Worm (Caenorhabditis elegans) whole organism, L4 larva: Measurements from ENCODE around the gene cmtr-1.

Experiments
- F44E2.7 ChIP-seq: fragments of 200-800 bp; sonication (Bioruptor generic); IDR thresholded peaks from 2 replicates; pipeline ENCODE4 v2.1.2; 2022; ENCODE audit warnings: missing genetic modification characterization, missing compliant biosample characterization
- dpl-1 ChIP-seq: fragments of 150-350 bp; optimal IDR thresholded peaks from 2 replicates; lab custom pipeline; 2014; ENCODE audit warnings: missing biosample characterization, missing genetic modification reagents, missing genetic modification characterization
- fkh-10 ChIP-seq: fragments of 150-350 bp; optimal IDR thresholded peaks from 2 replicates; lab custom pipeline; 2014; ENCODE audit warnings: missing biosample characterization, missing genetic modification reagents, missing genetic modification characterization
- mdl-1 ChIP-seq, 2 experiments: fragments of 150-350 bp in 1 of 2; sonication (generic microtip) in 1 of 2; optimal IDR thresholded peaks; 2 replicates each; lab custom pipeline; 2014 to 2017; ENCODE audit warnings: missing biosample characterization in 2 of 2, missing genetic modification characterization in 2 of 2
- mxl-2 ChIP-seq: fragments of 200-800 bp; sonication (Bioruptor generic); conservative IDR thresholded peaks from 2 replicates; pipeline ENCODE4 v1.3.6; 2022; ENCODE audit warnings: missing genetic modification reagents, missing genetic modification characterization, missing compliant biosample characterization
- nhr-25 ChIP-seq: sonication (generic microtip); optimal IDR thresholded peaks from 2 replicates; lab custom pipeline; 2017; ENCODE audit warnings: missing genetic modification characterization, mild to moderate bottlenecking, missing compliant biosample characterization, antibody characterized with exemption, moderate library complexity, borderline replicate concordance; ENCODE audit not compliant: insufficient read depth
- nhr-28 ChIP-seq: fragments of 150-350 bp; optimal IDR thresholded peaks from 2 replicates; lab custom pipeline; 2014; ENCODE audit warnings: missing biosample characterization, missing genetic modification characterization
- nhr-6 ChIP-seq: fragments of 150-350 bp; optimal IDR thresholded peaks from 2 replicates; lab custom pipeline; 2014; ENCODE audit warnings: missing biosample characterization, missing genetic modification characterization
- pha-4 ChIP-seq, 2 experiments: fragments of 150-350 bp in 1 of 2; fragments of 200-800 bp in 1 of 2; sonication (Bioruptor generic) in 1 of 2; IDR thresholded peaks in 1 of 2; optimal IDR thresholded peaks in 1 of 2; 2 replicates each; pipeline versions ENCODE4 v1.3.6 to Lab custom; 2014 to 2022; ENCODE audit warnings: missing genetic modification characterization in 2 of 2, missing genetic modification reagents in 2 of 2, missing biosample characterization in 1 of 2, missing compliant biosample characterization in 1 of 2
- pqm-1 ChIP-seq: sonication (generic microtip); optimal IDR thresholded peaks from 2 replicates; lab custom pipeline; 2017; ENCODE audit warnings: missing biosample characterization, missing genetic modification characterization
- snpc-4 ChIP-seq: fragments of 150-350 bp; optimal IDR thresholded peaks from 2 replicates; lab custom pipeline; 2014; ENCODE audit warnings: missing biosample characterization, missing genetic modification characterization
- unc-62 ChIP-seq, 3 experiments: fragments of 150-350 bp in 1 of 3; sonication (generic microtip); optimal IDR thresholded peaks in 2 of 3; peaks in 1 of 3; 1 replicate in 1 of 3; 2 replicates in 2 of 3; lab custom pipeline; 2014 to 2017; ENCODE audit warnings: missing biosample characterization in 3 of 3, missing genetic modification characterization in 3 of 3, missing genetic modification reagents in 3 of 3, missing genotype in 1 of 3

ce11 chrII:15015669-15016068, 10.2 kb upstream of the cmtr-1 start:
- no peak for TF ChIP-seq mdl-1 (tag; optimal IDR thresholded peaks at IDR 0.05; lab: Kevin White, UChicago)
- no peak for TF ChIP-seq pha-4 (GFP tag; IDR thresholded peaks at IDR 0.05; lab: Robert Waterston, UW)
- no peak for TF ChIP-seq pha-4 (tag; optimal IDR thresholded peaks at IDR 0.05; lab: Kevin White, UChicago)
- TF ChIP-seq mxl-2 (GFP tag; lab: Robert Waterston, UW) = no peak
- TF ChIP-seq nhr-28 = no peak
- TF ChIP-seq fkh-10 (GFP tag; lab: Kevin White, UChicago) = no peak
- TF ChIP-seq pqm-1 (tag; lab: Kevin White, UChicago) = no peak
- TF ChIP-seq nhr-25 (tag; lab: Kevin White, UChicago) = no peak
- TF ChIP-seq unc-62 (GFP tag; optimal IDR thresholded peaks at IDR 0.05 in 1 of 2; lab: Kevin White, UChicago) = no peak
- no peak for TF ChIP-seq unc-62 (tag; optimal IDR thresholded peaks at IDR 0.05; lab: Kevin White, UChicago)
- no peak for TF ChIP-seq snpc-4
- no peak for TF ChIP-seq nhr-6
- TF ChIP-seq dpl-1 (GFP tag; lab: Kevin White, UChicago) = no peak
- no peak for TF ChIP-seq F44E2.7 (GFP tag; lab: Robert Waterston, UW)
